Fruit fly (Drosophila melanogaster) whole organism, embryonic: ENCODE data around the gene CSN1b.

Source experiments
- Bteb2 ChIP-seq: fragments of 200-800 bp; sonication (Bioruptor generic); optimal IDR thresholded peaks from 2 replicates; lab custom pipeline; 2016; ENCODE audit warnings: missing biosample characterization, missing genetic modification characterization
- CG10979 ChIP-seq: fragments of 200-800 bp; sonication (Bioruptor generic); optimal IDR thresholded peaks from 2 replicates; lab custom pipeline; 2018; ENCODE audit warnings: missing biosample characterization, mild to moderate bottlenecking, missing genetic modification characterization, moderate library complexity
- CG11085 ChIP-seq: fragments of 200-800 bp; sonication (Bioruptor generic); IDR thresholded peaks from 2 replicates; pipeline ENCODE4 v1.3.6; 2022; ENCODE audit warnings: missing biosample characterization, missing genetic modification characterization
- CG11398 ChIP-seq: fragments of 200-800 bp; sonication (Bioruptor generic); optimal IDR thresholded peaks from 2 replicates; lab custom pipeline; 2016; ENCODE audit warnings: missing biosample characterization, missing genetic modification characterization
- CG11560 ChIP-seq: fragments of 200-800 bp; sonication (Bioruptor generic); IDR thresholded peaks from 3 replicates; pipeline ENCODE4 v1.3.6; 2022; ENCODE audit warnings: missing biosample characterization, missing genetic modification characterization
- CG1233 ChIP-seq: fragments of 200-800 bp; sonication (Bioruptor generic); optimal IDR thresholded peaks from 4 replicates; lab custom pipeline; 2018; ENCODE audit warnings: missing biosample characterization, mild to moderate bottlenecking, missing genetic modification characterization
- CG14667 ChIP-seq: fragments of 200-800 bp; sonication (Bioruptor generic); IDR thresholded peaks from 2 replicates; pipeline ENCODE4 v1.3.6; 2022; ENCODE audit warnings: missing biosample characterization, missing genetic modification characterization
- CG15269 ChIP-seq: fragments of 200-800 bp; sonication (Bioruptor generic); optimal IDR thresholded peaks from 2 replicates; lab custom pipeline; 2018; ENCODE audit warnings: missing biosample characterization, mild to moderate bottlenecking, missing genetic modification characterization, moderate library complexity
- CG1792 ChIP-seq: fragments of 200-800 bp; sonication (Bioruptor generic); optimal IDR thresholded peaks from 2 replicates; lab custom pipeline; 2016; ENCODE audit warnings: missing biosample characterization, missing genetic modification characterization
- CG18476 ChIP-seq: fragments of 200-800 bp; sonication (Bioruptor generic); optimal IDR thresholded peaks from 2 replicates; lab custom pipeline; 2016; ENCODE audit warnings: missing biosample characterization, mild to moderate bottlenecking, missing genetic modification characterization
- CG2129 ChIP-seq: fragments of 200-800 bp; sonication (Bioruptor generic); IDR thresholded peaks from 2 replicates; pipeline ENCODE4 v1.3.6; 2022; ENCODE audit warnings: missing biosample characterization, missing genetic modification characterization; ENCODE audit not compliant: partially characterized antibody
- CG2712 ChIP-seq: fragments of 200-800 bp; optimal IDR thresholded peaks from 3 replicates; lab custom pipeline; 2019; ENCODE audit warnings: missing biosample characterization, mild to moderate bottlenecking, missing genetic modification characterization, moderate library complexity
- CG3065 ChIP-seq: fragments of 200-800 bp; sonication (Bioruptor generic); optimal IDR thresholded peaks from 2 replicates; lab custom pipeline; 2016; ENCODE audit warnings: missing biosample characterization, missing genetic modification characterization
- CG32532 ChIP-seq: fragments of 200-800 bp; sonication (Bioruptor generic); IDR thresholded peaks from 2 replicates; pipeline ENCODE4 v1.3.6; 2022; ENCODE audit warnings: missing biosample characterization, missing genetic modification characterization
- CG3726 ChIP-seq: fragments of 200-800 bp; sonication (Bioruptor generic); IDR thresholded peaks from 3 replicates; pipeline ENCODE4, ENCODE4 v1.3.6; 2022; ENCODE audit warnings: missing biosample characterization, missing genetic modification characterization
- CG7271 ChIP-seq: fragments of 200-800 bp; sonication (Bioruptor generic); optimal IDR thresholded peaks from 2 replicates; lab custom pipeline; 2018; ENCODE audit warnings: missing biosample characterization, mild to moderate bottlenecking, missing genetic modification characterization, moderate library complexity
- CG7745 ChIP-seq: fragments of 200-800 bp; sonication (Bioruptor generic); optimal IDR thresholded peaks from 2 replicates; lab custom pipeline; 2018; ENCODE audit warnings: missing biosample characterization, mild to moderate bottlenecking, missing genetic modification characterization, moderate library complexity
- CG8359 ChIP-seq: fragments of 200-800 bp; sonication (Bioruptor generic); optimal IDR thresholded peaks from 2 replicates; lab custom pipeline; 2017; ENCODE audit warnings: missing biosample characterization, mild to moderate bottlenecking, missing genetic modification characterization, borderline replicate concordance
- CG8388 ChIP-seq: fragments of 200-800 bp; sonication (Bioruptor generic); optimal IDR thresholded peaks from 2 replicates; lab custom pipeline; 2019; ENCODE audit warnings: missing biosample characterization, mild to moderate bottlenecking, missing genetic modification characterization, moderate library complexity
- CG9817 ChIP-seq: fragments of 200-800 bp; sonication (Bioruptor generic); optimal IDR thresholded peaks from 2 replicates; lab custom pipeline; 2018; ENCODE audit warnings: missing biosample characterization, mild to moderate bottlenecking, missing genetic modification characterization, moderate library complexity
- Fer3 ChIP-seq: fragments of 200-800 bp; sonication (Bioruptor generic); optimal IDR thresholded peaks from 2 replicates; lab custom pipeline; 2018; ENCODE audit warnings: missing biosample characterization, mild to moderate bottlenecking, missing genetic modification characterization, moderate library complexity
- HLH54F ChIP-seq: fragments of 200-800 bp; sonication (Bioruptor generic); optimal IDR thresholded peaks from 3 replicates; lab custom pipeline; 2016; ENCODE audit warnings: missing biosample characterization, missing genetic modification characterization
- Hr51 ChIP-seq, 2 experiments: fragments of 200-800 bp; sonication (Bioruptor generic); optimal IDR thresholded peaks; 2 replicates in 1 of 2; 3 replicates in 1 of 2; lab custom pipeline; 2016 to 2018; ENCODE audit warnings: missing biosample characterization in 2 of 2, missing genetic modification characterization in 2 of 2, mild to moderate bottlenecking in 1 of 2, moderate library complexity in 1 of 2
- Hr78 ChIP-seq, 2 experiments: fragments of 200-800 bp in 1 of 2; fragments of >200 bp in 1 of 2; sonication (Bioruptor generic) in 1 of 2; optimal IDR thresholded peaks; 2 replicates each; lab custom pipeline; 2017 to 2019; ENCODE audit warnings: missing biosample characterization in 2 of 2, missing genetic modification characterization in 2 of 2, mild to moderate bottlenecking in 1 of 2, moderate library complexity in 1 of 2
- Lim3 ChIP-seq: fragments of 200-800 bp; sonication (Bioruptor generic); IDR thresholded peaks from 2 replicates; pipeline ENCODE4 v1.3.6; 2022; ENCODE audit warnings: missing biosample characterization, missing genetic modification characterization
- Mrtf ChIP-seq: fragments of 200-800 bp; sonication (Bioruptor generic); IDR thresholded peaks from 3 replicates; pipeline ENCODE4 v1.3.6; 2022; ENCODE audit warnings: missing biosample characterization, missing genetic modification characterization
- NC2β ChIP-seq: fragments of 200-800 bp; sonication (Bioruptor generic); optimal IDR thresholded peaks from 2 replicates; lab custom pipeline; 2016; ENCODE audit warnings: missing biosample characterization, missing genetic modification characterization
- PHDP ChIP-seq: fragments of 200-800 bp; sonication (Bioruptor generic); optimal IDR thresholded peaks from 3 replicates; lab custom pipeline; 2018; ENCODE audit warnings: missing biosample characterization, mild to moderate bottlenecking, missing genetic modification characterization, moderate library complexity
- Rx ChIP-seq: fragments of 200-800 bp; sonication (Bioruptor generic); IDR thresholded peaks from 2 replicates; pipeline ENCODE4 v1.3.6; 2022; ENCODE audit warnings: missing biosample characterization, missing genetic modification characterization
- Six4 ChIP-seq: fragments of 200-800 bp; sonication (Bioruptor generic); optimal IDR thresholded peaks from 2 replicates; lab custom pipeline; 2016; ENCODE audit warnings: missing biosample characterization, missing genetic modification characterization
- Ssrp ChIP-seq: fragments of 200-800 bp; sonication (Bioruptor generic); optimal IDR thresholded peaks from 2 replicates; lab custom pipeline; 2018; ENCODE audit warnings: missing biosample characterization, mild to moderate bottlenecking, missing genetic modification characterization, moderate library complexity
- Taf1 ChIP-seq: fragments of 200-800 bp; sonication (Bioruptor generic); IDR thresholded peaks from 2 replicates; pipeline ENCODE4 v1.3.6; 2022; ENCODE audit warnings: missing biosample characterization, missing genetic modification characterization
- Vsx1 ChIP-seq: fragments of 200-800 bp; sonication (Bioruptor generic); optimal IDR thresholded peaks from 2 replicates; lab custom pipeline; 2017; ENCODE audit warnings: missing biosample characterization, mild to moderate bottlenecking, missing genetic modification characterization, missing genetic modification reagents
- br ChIP-seq: fragments of >200 bp; optimal IDR thresholded peaks from 2 replicates; lab custom pipeline; 2017
- btn ChIP-seq: fragments of 200-800 bp; sonication (Bioruptor generic); optimal IDR thresholded peaks from 2 replicates; lab custom pipeline; 2016; ENCODE audit warnings: missing biosample characterization, missing genetic modification characterization
- crol ChIP-seq: fragments of 200-800 bp; sonication (Bioruptor generic); IDR thresholded peaks from 2 replicates; pipeline ENCODE4 v1.3.6; 2022; ENCODE audit warnings: missing biosample characterization, missing genetic modification characterization
- dysf ChIP-seq: fragments of 200-800 bp; sonication (Bioruptor generic); IDR thresholded peaks from 3 replicates; pipeline ENCODE4 v1.3.6; 2022; ENCODE audit warnings: missing biosample characterization, missing genetic modification characterization
- eyg ChIP-seq: fragments of 200-800 bp; sonication (Bioruptor generic); optimal IDR thresholded peaks from 3 replicates; lab custom pipeline; 2016; ENCODE audit warnings: missing biosample characterization, missing genetic modification characterization
- ftz-f1 ChIP-seq: fragments of 200-800 bp; sonication (Bioruptor generic); optimal IDR thresholded peaks from 2 replicates; lab custom pipeline; 2016; ENCODE audit warnings: missing biosample characterization, missing genetic modification characterization
- kay ChIP-seq: fragments of 200-800 bp; sonication (Bioruptor generic); optimal IDR thresholded peaks from 2 replicates; lab custom pipeline; 2016; ENCODE audit warnings: missing biosample characterization, missing genetic modification characterization
- lbe ChIP-seq: fragments of 200-800 bp; sonication (Bioruptor generic); optimal IDR thresholded peaks from 2 replicates; lab custom pipeline; 2016; ENCODE audit warnings: missing biosample characterization, mild to moderate bottlenecking, missing genetic modification characterization
- luna ChIP-seq: fragments of 200-800 bp; sonication (Bioruptor generic); optimal IDR thresholded peaks from 2 replicates; lab custom pipeline; 2016; ENCODE audit warnings: missing biosample characterization, missing genetic modification characterization
- nerfin-1 ChIP-seq: fragments of 200-800 bp; sonication (Bioruptor generic); optimal IDR thresholded peaks from 3 replicates; lab custom pipeline; 2019; ENCODE audit warnings: missing biosample characterization, mild to moderate bottlenecking, missing genetic modification characterization, moderate library complexity
- nmo ChIP-seq: fragments of 200-800 bp; sonication (Bioruptor generic); optimal IDR thresholded peaks from 2 replicates; lab custom pipeline; 2018; ENCODE audit warnings: missing biosample characterization, mild to moderate bottlenecking, missing genetic modification characterization, moderate library complexity
- p53 ChIP-seq: fragments of 200-800 bp; sonication (Bioruptor generic); optimal IDR thresholded peaks from 2 replicates; lab custom pipeline; 2016; ENCODE audit warnings: missing biosample characterization, missing genetic modification characterization
- pan ChIP-seq, 4 experiments: fragments of >200 bp in 3 of 4; fragments of 200-800 bp in 1 of 4; sonication (Bioruptor generic) in 1 of 4; optimal IDR thresholded peaks in 3 of 4; IDR thresholded peaks in 1 of 4; 2 replicates each; pipeline versions ENCODE4 v1.3.6 to Lab custom; 2017 to 2022; ENCODE audit warnings: missing biosample characterization in 2 of 4, missing genetic modification characterization in 2 of 4, mixed read lengths in 1 of 4
- pb ChIP-seq: fragments of 200-800 bp; sonication (Bioruptor generic); optimal IDR thresholded peaks from 3 replicates; lab custom pipeline; 2016; ENCODE audit warnings: missing biosample characterization, missing genetic modification characterization
- sima ChIP-seq: fragments of 200-800 bp; sonication (Bioruptor generic); optimal IDR thresholded peaks from 2 replicates; lab custom pipeline; 2016; ENCODE audit warnings: missing biosample characterization, missing genetic modification characterization
- wek ChIP-seq: fragments of 200-800 bp; sonication (Bioruptor generic); optimal IDR thresholded peaks from 3 replicates; lab custom pipeline; 2018; ENCODE audit warnings: missing biosample characterization, mild to moderate bottlenecking, missing genetic modification characterization, moderate library complexity

CSN1b gene

DNA sequence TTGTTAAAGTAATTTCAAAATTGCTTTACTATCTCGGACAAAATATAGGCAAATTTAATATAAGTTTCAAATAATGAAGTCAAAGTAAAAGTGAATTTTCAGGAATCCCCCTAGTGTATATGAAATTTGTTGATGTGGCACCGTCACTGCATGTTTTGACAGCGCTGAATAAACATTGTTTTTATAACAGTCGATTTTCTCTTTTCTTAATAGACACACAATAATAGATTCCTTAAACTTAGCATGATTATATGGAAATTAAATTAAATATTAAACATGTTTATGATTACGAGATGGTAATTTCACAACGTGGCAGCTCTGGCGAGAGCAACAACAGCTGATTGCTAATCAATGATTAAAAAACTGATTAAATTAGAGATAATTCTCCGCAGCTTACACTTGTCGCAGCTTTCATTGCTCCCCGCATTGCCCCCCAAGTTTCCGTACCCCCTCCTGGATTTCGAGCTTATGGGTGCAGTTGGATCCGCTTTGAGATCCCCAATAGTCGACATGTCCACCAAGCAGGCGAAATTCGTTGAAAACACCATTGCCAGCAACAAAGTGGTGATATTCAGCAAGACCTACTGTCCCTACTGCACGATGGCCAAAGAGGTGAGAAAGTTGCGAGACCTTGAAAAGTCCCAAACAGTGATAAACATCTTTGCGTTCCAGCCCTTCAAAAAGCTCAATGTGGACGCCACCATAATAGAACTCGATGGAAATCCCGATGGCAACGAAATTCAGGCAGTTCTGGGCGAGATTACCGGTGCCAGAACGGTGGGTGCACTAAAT is 35.5 kb downstream of the CSN1b start, which contains the start of gene Grx1 (continued):
- TF ChIP-seq btn (GFP tag; lab: Kevin White, UChicago) (no peak), Ssrp (tag; lab: Kevin White, UChicago) (peak; percentile 40), wek (GFP tag; lab: Kevin White, UChicago) (peak; percentile 97), Lim3 (GFP tag; lab: Robert Waterston, UW) (no peak), CG10979 (tag; lab: Kevin White, UChicago) (peak; percentile 51), Bteb2 (GFP tag; lab: Kevin White, UChicago) (peak; percentile 48), CG18476 (GFP tag; lab: Kevin White, UChicago) (peak; percentile 54), kay (peak; percentile 55), Six4 (GFP tag; lab: Kevin White, UChicago) (peak; percentile 36), CG2712 (tag; lab: Kevin White, UChicago) (peak; percentile 76), Taf1 (GFP tag; lab: Robert Waterston, UW) (peak; percentile 32; the same call in 1 of the 2 replicates), CG3726 (GFP tag; lab: Robert Waterston, UW) (no peak), lbe (peak; percentile 63), NC2β (GFP tag; lab: Kevin White, UChicago) (peak; percentile 53), CG11560 (tag; lab: Robert Waterston, UW) (no peak), Mrtf (GFP tag; lab: Robert Waterston, UW) (no peak), dysf (GFP tag; lab: Robert Waterston, UW) (no peak), nmo (GFP tag; lab: Kevin White, UChicago) (peak; percentile 56), crol (GFP tag; lab: Robert Waterston, UW) (peak; percentile 77), sima (GFP tag; lab: Kevin White, UChicago) (no peak), HLH54F (GFP tag; lab: Kevin White, UChicago) (peak; percentile 38), Vsx1 (GFP tag; lab: Kevin White, UChicago) (peak; percentile 62), CG7271 (tag; lab: Kevin White, UChicago) (no peak), CG3065 (no peak), p53 (no peak), nerfin-1 (tag; lab: Kevin White, UChicago) (no peak), CG11398 (no peak), CG32532 (GFP tag; lab: Robert Waterston, UW) (peak; percentile 45; the same call in 1 of the 2 replicates), br (lab: Kevin White, UChicago) (no peak), CG9817 (tag; lab: Kevin White, UChicago) (peak; percentile 48), PHDP (tag; lab: Kevin White, UChicago) (peak; percentile 76), CG8359 (GFP tag; lab: Kevin White, UChicago) (no peak), Hr78 (GFP tag; optimal IDR thresholded peaks at IDR 0.05; lab: Kevin White, UChicago) (no peak), CG1233 (GFP tag; lab: Kevin White, UChicago) (peak; percentile 38), luna (GFP tag; lab: Kevin White, UChicago) (no peak), CG1792 (GFP tag; lab: Kevin White, UChicago) (no peak), pan (optimal IDR thresholded peaks at IDR 0.05; lab: Kevin White, UChicago) (no peak), pan (GFP tag; optimal IDR thresholded peaks at IDR 0.05 in 1 of 2, IDR thresholded peaks at IDR 0.05 in 1 of 2) (no peak), Rx (no peak), CG14667 (GFP tag; lab: Robert Waterston, UW) (no peak), Fer3 (tag; lab: Kevin White, UChicago) (peak; percentile 48), CG15269 (tag; lab: Kevin White, UChicago) (peak; percentile 75), ftz-f1 (GFP tag; lab: Kevin White, UChicago) (peak; percentile 60), CG11085 (no peak), CG8388 (GFP tag; lab: Kevin White, UChicago) (peak; percentile 29), pb (GFP tag; lab: Kevin White, UChicago) (no peak), eyg (no peak), CG2129 (GFP tag; lab: Robert Waterston, UW) (no peak), CG7745 (tag; lab: Kevin White, UChicago) (no peak), Hr51 (GFP tag; optimal IDR thresholded peaks at IDR 0.05; lab: Kevin White, UChicago) (peak; percentile 16 to 64)
